Fruit fly (Drosophila melanogaster): ENCODE results near the gene RpL37-1.

The RpL37-1 gene

dm6 chrX:15123418-15123994 is 15.7 kb downstream of the RpL37-1 start:
- no peak for TF ChIP-seq noc (tag; optimal IDR thresholded peaks at IDR 0.05)

- TF ChIP-seq noc (tag; optimal IDR thresholded peaks at IDR 0.05): no peak
Measured at dm6 chrX:15121714-15122113, 17.5 kb downstream of the RpL37-1 start.

- TF ChIP-seq noc (tag; optimal IDR thresholded peaks at IDR 0.05): peak; percentile 74
Measured at dm6 chrX:15120116-15120515, 19.1 kb downstream of the RpL37-1 start.

- no peak for TF ChIP-seq noc (tag; optimal IDR thresholded peaks at IDR 0.05)
Measured at dm6 chrX:15116397-15116796, 22.8 kb downstream of the RpL37-1 start, which contains the start of gene Cyp4s3. TSS of gene Cyp4s3 (minus strand) at chrX:15116542.

- TF ChIP-seq noc (tag; optimal IDR thresholded peaks at IDR 0.05): no peak
Measured at dm6 chrX:15111888-15112287, 27.3 kb downstream of the RpL37-1 start.

- TF ChIP-seq noc (tag; optimal IDR thresholded peaks at IDR 0.05): no peak
Measured at dm6 chrX:15095942-15096341, 43.2 kb downstream of the RpL37-1 start, which contains the start of gene CG9072. TSS of gene CG9072 (minus strand) at chrX:15096042.

dm6 chrX:15091159-15091558 is 48.0 kb downstream of the RpL37-1 start:
- TF ChIP-seq noc (tag; optimal IDR thresholded peaks at IDR 0.05): no peak

dm6 chrX:15090371-15090770 is 48.8 kb downstream of the RpL37-1 start:
- TF ChIP-seq noc (tag; optimal IDR thresholded peaks at IDR 0.05): no peak

- no peak for TF ChIP-seq noc (tag; optimal IDR thresholded peaks at IDR 0.05)
Measured at dm6 chrX:15089146-15089698, 49.9 kb downstream of the RpL37-1 start, which contains the start of gene Rab3-GEF. TSS of gene Rab3-GEF (plus strand) at chrX:15089682.
